Fruit fly (Drosophila melanogaster) whole organism, prepupa: ENCODE measurements around the gene svp.

Experiments used
- CG11902 ChIP-seq: fragments of 200-800 bp; sonication (Bioruptor generic); optimal IDR thresholded peaks from 3 replicates; lab custom pipeline; 2016; ENCODE audit warnings: missing biosample characterization, missing genetic modification characterization
- CG15336 ChIP-seq: fragments of 200-800 bp; sonication (Bioruptor generic); IDR thresholded peaks from 2 replicates; pipeline ENCODE4 v1.3.6; 2022; ENCODE audit warnings: missing biosample characterization, missing genetic modification characterization
- CG1621 ChIP-seq: fragments of 200-800 bp; sonication (Bioruptor generic); optimal IDR thresholded peaks from 3 replicates; lab custom pipeline; 2018; ENCODE audit warnings: missing biosample characterization, mild to moderate bottlenecking, missing genetic modification characterization
- CG3032 ChIP-seq: fragments of 200-800 bp; optimal IDR thresholded peaks from 2 replicates; lab custom pipeline; 2019; ENCODE audit warnings: missing biosample characterization, mild to moderate bottlenecking, missing genetic modification characterization, moderate library complexity
- CG31627 ChIP-seq: fragments of 200-800 bp; sonication (Bioruptor generic); optimal IDR thresholded peaks from 3 replicates; lab custom pipeline; 2016; ENCODE audit warnings: missing biosample characterization, missing genetic modification characterization
- CG34406 ChIP-seq: fragments of 200-800 bp; sonication (Bioruptor generic); optimal IDR thresholded peaks from 3 replicates; lab custom pipeline; 2016; ENCODE audit warnings: missing biosample characterization, missing genetic modification characterization
- CG6163 ChIP-seq: fragments of 200-800 bp; sonication (Bioruptor generic); IDR thresholded peaks from 3 replicates; pipeline ENCODE4 v1.3.6; 2022; ENCODE audit warnings: missing biosample characterization, missing genetic modification characterization
- CG6792 ChIP-seq: fragments of 200-800 bp; sonication (Bioruptor generic); optimal IDR thresholded peaks from 3 replicates; lab custom pipeline; 2016; ENCODE audit warnings: missing biosample characterization, missing genetic modification characterization
- CG7368 ChIP-seq: fragments of 200-800 bp; sonication (Bioruptor generic); optimal IDR thresholded peaks from 3 replicates; lab custom pipeline; 2016; ENCODE audit warnings: missing biosample characterization, missing genetic modification characterization
- CG8119 ChIP-seq: fragments of 200-800 bp; sonication (Bioruptor generic); IDR thresholded peaks from 3 replicates; pipeline ENCODE4 v1.3.6; 2022; ENCODE audit warnings: missing biosample characterization, missing genetic modification characterization
- CG9139 ChIP-seq: fragments of 200-800 bp; sonication (Bioruptor generic); optimal IDR thresholded peaks from 3 replicates; lab custom pipeline; 2017; ENCODE audit warnings: missing biosample characterization, mild to moderate bottlenecking, missing genetic modification characterization
- Eip75B ChIP-seq: fragments of 200-800 bp; sonication (Bioruptor generic); optimal IDR thresholded peaks from 3 replicates; lab custom pipeline; 2016; ENCODE audit warnings: missing biosample characterization, missing genetic modification characterization
- Eip93F ChIP-seq: fragments of 200-800 bp; sonication (Bioruptor generic); optimal IDR thresholded peaks from 2 replicates; lab custom pipeline; 2016; ENCODE audit warnings: missing biosample characterization, mild to moderate bottlenecking, missing genetic modification characterization
- Hr38 ChIP-seq: sonication (Bioruptor generic); optimal IDR thresholded peaks from 2 replicates; lab custom pipeline; 2016; ENCODE audit warnings: missing biosample characterization, missing genetic modification characterization
- Hr39 ChIP-seq: fragments of 200-800 bp; sonication (Bioruptor generic); optimal IDR thresholded peaks from 2 replicates; lab custom pipeline; 2016; ENCODE audit warnings: missing biosample characterization, missing genetic modification characterization
- Lpt ChIP-seq: fragments of 200-800 bp; sonication (Bioruptor generic); optimal IDR thresholded peaks from 3 replicates; lab custom pipeline; 2016; ENCODE audit warnings: missing biosample characterization, missing genetic modification characterization
- Smox ChIP-seq: fragments of 200-800 bp; sonication (Bioruptor generic); optimal IDR thresholded peaks from 3 replicates; lab custom pipeline; 2016; ENCODE audit warnings: missing biosample characterization, missing genetic modification characterization
- Sox102F ChIP-seq: fragments of 200-800 bp; sonication (Bioruptor generic); optimal IDR thresholded peaks from 2 replicates; lab custom pipeline; 2016; ENCODE audit warnings: missing biosample characterization, mild to moderate bottlenecking, missing genetic modification characterization
- acj6 ChIP-seq: fragments of 200-800 bp; sonication (Bioruptor generic); optimal IDR thresholded peaks from 3 replicates; lab custom pipeline; 2016; ENCODE audit warnings: missing biosample characterization, missing genetic modification characterization
- cyc ChIP-seq: fragments of 200-800 bp; sonication (Bioruptor generic); optimal IDR thresholded peaks from 3 replicates; lab custom pipeline; 2016; ENCODE audit warnings: missing biosample characterization, missing genetic modification characterization
- dac ChIP-seq: fragments of 200-800 bp; sonication (Bioruptor generic); optimal IDR thresholded peaks from 2 replicates; lab custom pipeline; 2017; ENCODE audit warnings: missing biosample characterization, mild to moderate bottlenecking, missing genetic modification characterization
- dsx ChIP-seq: fragments of 200-800 bp; optimal IDR thresholded peaks from 3 replicates; lab custom pipeline; 2019; ENCODE audit warnings: missing biosample characterization, mild to moderate bottlenecking, missing genetic modification characterization, moderate library complexity; ENCODE audit not compliant: poor library complexity, severe bottlenecking
- eg ChIP-seq: fragments of 200-800 bp; sonication (Bioruptor generic); IDR thresholded peaks from 3 replicates; pipeline ENCODE4 v1.3.6; 2022; ENCODE audit warnings: missing biosample characterization, missing genetic modification characterization
- esn ChIP-seq: fragments of 200-800 bp; sonication (Bioruptor generic); optimal IDR thresholded peaks from 2 replicates; lab custom pipeline; 2016; ENCODE audit warnings: missing biosample characterization, mild to moderate bottlenecking, missing genetic modification characterization, moderate library complexity
- fd59A ChIP-seq: fragments of 200-800 bp; sonication (Bioruptor generic); optimal IDR thresholded peaks from 2 replicates; lab custom pipeline; 2017; ENCODE audit warnings: missing biosample characterization, mild to moderate bottlenecking, missing genetic modification characterization, missing genetic modification reagents
- lz ChIP-seq: fragments of 200-800 bp; sonication (Bioruptor generic); optimal IDR thresholded peaks from 3 replicates; lab custom pipeline; 2016; ENCODE audit warnings: missing biosample characterization, missing genetic modification characterization
- net ChIP-seq: fragments of 200-800 bp; sonication (Bioruptor generic); optimal IDR thresholded peaks from 3 replicates; lab custom pipeline; 2016; ENCODE audit warnings: missing biosample characterization, missing genetic modification characterization
- spab ChIP-seq: fragments of 200-800 bp; sonication (Bioruptor generic); optimal IDR thresholded peaks from 2 replicates; lab custom pipeline; 2017; ENCODE audit warnings: missing biosample characterization, mild to moderate bottlenecking, missing genetic modification characterization, missing genetic modification reagents
- svp ChIP-seq: fragments of 200-800 bp; sonication (Bioruptor generic); peaks from one replicate; lab custom pipeline; 2016; ENCODE audit warnings: missing biosample characterization, missing genetic modification characterization
- topi ChIP-seq: fragments of 200-800 bp; sonication (Bioruptor generic); optimal IDR thresholded peaks from 3 replicates; lab custom pipeline; 2016; ENCODE audit warnings: missing biosample characterization, missing genetic modification characterization

Gene svp

DNA sequence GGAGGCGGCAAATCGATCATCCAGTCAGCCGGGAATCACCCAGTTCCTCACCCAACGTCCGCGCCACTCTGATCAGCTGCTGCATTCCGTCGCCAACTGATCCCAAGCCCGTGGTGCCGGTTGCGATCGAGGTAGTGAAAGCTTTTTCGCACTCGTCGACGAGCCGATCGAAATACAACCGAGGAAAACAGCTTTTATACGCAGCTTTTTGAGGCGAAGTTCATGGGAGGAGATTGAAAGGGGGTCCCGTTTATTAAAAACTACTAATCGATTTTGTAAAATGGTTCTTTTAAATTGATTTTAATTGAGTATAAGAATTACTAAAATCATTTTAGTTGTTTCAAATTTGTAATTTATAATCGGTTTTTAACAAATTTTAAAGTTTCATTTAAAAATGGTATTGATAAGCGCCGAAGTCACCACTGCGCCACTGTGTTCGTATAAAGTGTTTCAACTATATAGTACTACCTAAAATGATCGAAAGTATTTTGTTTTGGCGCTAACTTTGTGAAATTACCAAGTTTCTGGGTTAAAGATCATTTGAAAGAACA lies 37.1 kb upstream of the svp start, which contains the start of gene CG4860 (continued):
- peak; percentile 67 for TF ChIP-seq CG11902 (GFP tag; lab: Kevin White, UChicago)
- TF ChIP-seq topi, result peak; percentile 87
- peak; percentile 69 for TF ChIP-seq CG1621 (tag; lab: Kevin White, UChicago)
- TF ChIP-seq CG31627 (GFP tag; lab: Kevin White, UChicago), result peak; percentile 89
- no peak for TF ChIP-seq CG9139
- peak; percentile 63 for TF ChIP-seq fd59A
- TF ChIP-seq CG34406 (GFP tag; lab: Kevin White, UChicago), result peak; percentile 84
- peak; percentile 82 for TF ChIP-seq Lpt
- peak; percentile 87 for TF ChIP-seq Smox
- TF ChIP-seq, all 60 proteins: peak for 56

DNA sequence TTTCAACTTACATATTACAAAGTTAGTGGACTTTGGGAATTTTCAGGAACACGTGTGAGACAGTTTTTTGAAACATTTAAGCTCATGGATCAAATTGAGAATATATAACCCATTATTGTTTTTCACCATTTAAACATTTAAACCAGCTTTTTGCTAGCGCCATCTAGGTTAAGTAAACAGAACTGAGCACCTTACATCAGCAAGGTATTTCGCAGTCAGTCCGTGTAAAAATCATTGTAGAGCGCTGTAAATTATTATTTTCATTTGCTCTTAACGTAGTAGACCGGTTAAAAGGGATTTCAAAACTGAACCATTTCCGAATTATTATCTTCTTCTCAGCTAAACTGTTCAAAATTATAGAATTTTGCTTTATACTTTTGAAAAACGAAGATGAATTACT lies 36.4 kb upstream of the svp start, which contains the start of gene Rsbp15:
Rsbp15 (plus strand) TSS at position 295 of the 400 bp plus-strand sequence.
- TF ChIP-seq Hr38 (GFP tag; lab: Kevin White, UChicago), result no peak

DNA sequence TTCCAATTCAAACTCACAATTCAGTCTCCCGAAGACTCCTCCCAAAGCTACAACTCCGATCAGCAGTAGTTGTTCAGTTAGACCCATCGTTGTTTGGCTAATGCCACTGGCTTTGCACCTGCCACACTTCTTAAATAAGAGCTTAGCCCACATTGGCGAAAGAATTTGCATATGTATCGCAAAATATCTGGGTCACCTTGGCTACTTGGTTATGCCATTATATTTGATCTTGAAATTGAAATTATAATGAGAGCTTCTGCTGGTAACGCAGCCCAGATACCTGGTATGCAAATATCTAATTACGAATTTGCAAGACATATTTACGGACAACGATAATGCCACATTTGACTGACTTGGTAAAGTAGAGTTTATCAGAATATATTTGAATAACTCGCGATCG lies 33.6 kb upstream of the svp start, which contains the start of gene CG17404:
CG17404 (minus strand) TSS at position 101 of the 400 bp plus-strand sequence.
- no peak for TF ChIP-seq Eip75B (GFP tag; lab: Kevin White, UChicago)
- no peak for TF ChIP-seq CG3032 (tag; lab: Kevin White, UChicago)
- TF ChIP-seq svp (GFP tag; lab: Kevin White, UChicago), result no peak
- no peak for TF ChIP-seq CG8119 (GFP tag; lab: Robert Waterston, UW)
- no peak for TF ChIP-seq eg (GFP tag; lab: Robert Waterston, UW)
- no peak for TF ChIP-seq Lpt
- TF ChIP-seq CG6792 (GFP tag; lab: Kevin White, UChicago), result no peak
- no peak for TF ChIP-seq acj6 (GFP tag; lab: Kevin White, UChicago)
- TF ChIP-seq dsx, result no peak

DNA sequence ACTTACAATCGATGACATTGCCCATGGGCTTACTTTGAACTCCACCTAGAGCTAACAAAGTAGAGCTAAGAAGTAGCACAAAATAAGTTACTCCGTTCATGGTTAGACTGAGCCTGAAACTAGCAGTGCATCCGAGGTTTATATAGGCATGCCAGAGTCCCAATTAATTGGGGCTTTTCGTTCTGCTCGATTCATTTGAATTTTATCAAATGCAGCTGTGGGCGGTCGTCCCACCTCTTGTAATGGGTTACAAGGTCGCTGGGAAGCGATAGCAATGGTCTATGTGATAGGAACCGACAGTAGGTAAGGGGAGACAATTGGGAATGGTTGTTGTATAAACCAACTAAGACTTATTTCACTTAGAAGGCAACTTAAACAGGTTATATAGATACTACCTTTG lies 32.3 kb upstream of the svp start, which contains the start of gene CG12256:
CG12256 (minus strand) TSS at position 101 of the 400 bp plus-strand sequence.
- no peak for TF ChIP-seq dac (GFP tag; lab: Kevin White, UChicago)
- peak; percentile 34 for TF ChIP-seq svp (GFP tag; lab: Kevin White, UChicago)

DNA sequence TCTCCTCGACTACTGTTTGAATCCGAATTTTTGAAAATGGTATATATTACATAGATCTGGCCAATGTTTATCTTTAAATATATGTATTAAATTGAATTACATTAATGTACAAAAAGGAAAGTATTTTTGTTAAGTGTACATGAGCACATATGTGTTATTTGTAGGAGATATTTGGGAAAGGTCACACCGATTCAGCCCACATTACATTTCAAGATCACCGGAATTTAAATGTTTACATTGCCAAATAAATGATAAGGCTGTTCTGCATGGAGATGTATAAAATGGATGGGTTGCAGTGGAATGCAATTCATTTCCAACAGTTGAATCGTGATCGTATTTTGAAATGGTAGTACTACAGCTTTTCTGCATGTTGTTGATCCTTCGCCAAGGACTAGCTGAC lies 29.4 kb upstream of the svp start, which contains the start of gene CG3916:
CG3916 (plus strand) TSS at position 301 of the 400 bp plus-strand sequence.
- TF ChIP-seq net (GFP tag; lab: Kevin White, UChicago), result no peak
- peak; percentile 48 for TF ChIP-seq svp (GFP tag; lab: Kevin White, UChicago)
- TF ChIP-seq, all 60 proteins: peak for 1

DNA sequence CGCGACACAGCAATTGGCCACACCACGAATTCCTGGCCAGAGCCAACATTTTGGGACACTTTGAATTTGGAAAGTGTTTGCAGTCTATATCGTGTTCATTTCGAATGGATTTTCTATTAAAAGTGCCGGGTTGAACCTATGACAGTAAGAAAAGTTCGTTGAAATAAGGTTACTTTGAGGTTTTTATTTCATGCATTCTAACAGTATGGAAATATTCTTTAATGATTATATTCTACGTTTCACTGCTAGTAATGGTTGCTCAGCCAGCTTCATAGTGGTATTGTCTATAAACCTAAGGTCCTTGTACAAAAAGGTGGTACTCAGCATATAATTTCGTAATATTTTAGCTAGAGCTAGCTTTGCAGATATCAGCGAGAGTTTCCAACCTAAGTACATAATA lies 25.9 kb upstream of the svp start, which contains the start of gene Pglym87:
Pglym87 (minus strand) TSS at position 101 of the 400 bp plus-strand sequence.
- TF ChIP-seq Eip93F (GFP tag; lab: Kevin White, UChicago) (no peak), CG7368 (no peak), spab (no peak), esn (GFP tag; lab: Kevin White, UChicago) (no peak), fd59A (no peak), lz (GFP tag; lab: Kevin White, UChicago) (no peak), CG15336 (GFP tag; lab: Robert Waterston, UW) (no peak), CG6163 (no peak), cyc (GFP tag; lab: Kevin White, UChicago) (no peak), net (GFP tag; lab: Kevin White, UChicago) (no peak), Eip75B (GFP tag; lab: Kevin White, UChicago) (no peak), Sox102F (GFP tag; lab: Kevin White, UChicago) (no peak), Hr39 (GFP tag; lab: Kevin White, UChicago) (no peak)
